Worm (Caenorhabditis elegans) whole organism, young adult: ENCODE results near the gene col-135.

Source experiments
- F23B12.7 ChIP-seq: sonication (generic microtip); optimal IDR thresholded peaks from 2 replicates; lab custom pipeline; 2017; ENCODE audit warnings: missing genetic modification characterization, mild to moderate bottlenecking, missing compliant biosample characterization, antibody characterized with exemption, moderate library complexity; ENCODE audit not compliant: insufficient read depth
- F39B2.1 ChIP-seq: fragments of 200-800 bp; sonication (Bioruptor generic); IDR thresholded peaks from 2 replicates; pipeline ENCODE4 v1.3.6; 2022; ENCODE audit warnings: missing genetic modification reagents, missing genetic modification characterization, missing compliant biosample characterization
- atf-7 ChIP-seq: sonication (generic microtip); optimal IDR thresholded peaks from 2 replicates; lab custom pipeline; 2017; ENCODE audit warnings: mild to moderate bottlenecking, missing genetic modification characterization, missing compliant biosample characterization
- ceh-27 ChIP-seq: fragments of 200-800 bp; sonication (Bioruptor generic); optimal IDR thresholded peaks from 2 replicates; lab custom pipeline; 2018; ENCODE audit warnings: mild to moderate bottlenecking, missing genetic modification characterization, moderate library complexity, missing compliant biosample characterization
- efl-1 ChIP-seq: fragments of 150-350 bp; optimal IDR thresholded peaks from 2 replicates; lab custom pipeline; 2014; ENCODE audit warnings: missing biosample characterization, missing genetic modification reagents, missing genetic modification characterization
- fkh-3 ChIP-seq: sonication (generic microtip); optimal IDR thresholded peaks from 2 replicates; lab custom pipeline; 2016; ENCODE audit warnings: mild to moderate bottlenecking, missing genetic modification characterization, missing compliant biosample characterization
- madf-6 ChIP-seq: fragments of 200-800 bp; sonication (Bioruptor generic); IDR thresholded peaks from 2 replicates; pipeline ENCODE4 v1.3.6; 2022; ENCODE audit warnings: missing genetic modification reagents, missing genetic modification characterization, missing compliant biosample characterization
- mxl-1 ChIP-seq: sonication (generic microtip); optimal IDR thresholded peaks from 2 replicates; lab custom pipeline; 2016; ENCODE audit warnings: missing genetic modification characterization, missing compliant biosample characterization
- pha-4 ChIP-seq: fragments of 150-350 bp; sonication (generic microtip); optimal IDR thresholded peaks from 2 replicates; lab custom pipeline; 2014; ENCODE audit warnings: missing biosample characterization, missing genetic modification reagents, missing genetic modification characterization
- sptf-2 ChIP-seq: fragments of 200-800 bp; sonication (Bioruptor generic); optimal IDR thresholded peaks from 2 replicates; lab custom pipeline; 2018; ENCODE audit warnings: mild to moderate bottlenecking, missing genetic modification characterization, missing compliant biosample characterization
- unc-62 ChIP-seq: fragments of 150-350 bp; optimal IDR thresholded peaks from 2 replicates; lab custom pipeline; 2014; ENCODE audit warnings: missing biosample characterization, missing genetic modification reagents, missing genetic modification characterization

ce11 chrIV:15140832-15141231, 9.2 kb upstream of the col-135 start, which contains the start of gene srg-51:
- TF ChIP-seq pha-4 = no peak
- no peak for TF ChIP-seq F39B2.1 (GFP tag; lab: Robert Waterston, UW)
- TF ChIP-seq atf-7 (tag; lab: Kevin White, UChicago) = no peak
- no peak for TF ChIP-seq madf-6 (GFP tag; lab: Robert Waterston, UW)
- no peak for TF ChIP-seq efl-1 (GFP tag; lab: Kevin White, UChicago)
- no peak for TF ChIP-seq unc-62 (GFP tag; lab: Kevin White, UChicago)
- TF ChIP-seq sptf-2 = no peak
- no peak for TF ChIP-seq mxl-1 (tag; lab: Kevin White, UChicago)
- no peak for TF ChIP-seq ceh-27
- no peak for TF ChIP-seq fkh-3
- no peak for TF ChIP-seq F23B12.7
